Worm (Caenorhabditis elegans) whole organism, young adult: ENCODE data around the gene msi-1.

Experiments
- F57C9.4 ChIP-seq: sonication (generic microtip); optimal IDR thresholded peaks from 2 replicates; lab custom pipeline; 2017; ENCODE audit warnings: mild to moderate bottlenecking, missing genetic modification characterization, missing compliant biosample characterization
- Y95B8A.8 ChIP-seq: fragments of 200-800 bp; sonication (Bioruptor generic); IDR thresholded peaks from 2 replicates; pipeline ENCODE4 v1.3.6; 2022; ENCODE audit warnings: missing genetic modification reagents, missing genetic modification characterization, missing compliant biosample characterization
- ceh-100 ChIP-seq: fragments of 200-800 bp; sonication (Bioruptor generic); IDR thresholded peaks from 2 replicates; pipeline ENCODE4 v1.3.6; 2022; ENCODE audit warnings: missing genetic modification reagents, missing genetic modification characterization, missing compliant biosample characterization
- ceh-91 ChIP-seq: fragments of 200-800 bp; sonication (Bioruptor generic); IDR thresholded peaks from 2 replicates; pipeline ENCODE4 v1.3.6; 2022; ENCODE audit warnings: missing genetic modification reagents, missing genetic modification characterization, missing compliant biosample characterization
- efl-1 ChIP-seq: fragments of 150-350 bp; optimal IDR thresholded peaks from 2 replicates; lab custom pipeline; 2014; ENCODE audit warnings: missing biosample characterization, missing genetic modification reagents, missing genetic modification characterization
- ekl-4 ChIP-seq: fragments of 200-800 bp; sonication (Bioruptor generic); IDR thresholded peaks from 2 replicates; pipeline ENCODE4 v1.3.6; 2022; ENCODE audit warnings: missing genetic modification reagents, missing genetic modification characterization, missing compliant biosample characterization
- hmg-20 ChIP-seq: fragments of 200-800 bp; sonication (Bioruptor generic); IDR thresholded peaks from 2 replicates; pipeline ENCODE4 v1.3.6; 2022; ENCODE audit warnings: missing genetic modification reagents, missing genetic modification characterization, missing compliant biosample characterization
- nfya-1 ChIP-seq: sonication (generic microtip); optimal IDR thresholded peaks from 2 replicates; lab custom pipeline; 2017; ENCODE audit warnings: antibody characterized with exemption, missing compliant biosample characterization, missing genetic modification characterization, borderline replicate concordance; ENCODE audit not compliant: insufficient read depth
- nhr-27 ChIP-seq: fragments of 200-800 bp; sonication (Bioruptor generic); optimal IDR thresholded peaks from 2 replicates; lab custom pipeline; 2018; ENCODE audit warnings: mild to moderate bottlenecking, missing genetic modification characterization, moderate library complexity, missing compliant biosample characterization
- snpc-4 ChIP-seq, 5 experiments: fragments of 150-350 bp in 1 of 5; sonication (generic microtip) in 4 of 5; optimal IDR thresholded peaks; 2 replicates each; lab custom pipeline; 2014 to 2018; ENCODE audit warnings: missing genetic modification characterization in 5 of 5, missing biosample characterization in 3 of 5, antibody characterized with exemption in 2 of 5, mild to moderate bottlenecking in 2 of 5, missing compliant biosample characterization in 2 of 5, missing genotype in 2 of 5, moderate library complexity in 2 of 5, missing genetic modification reagents in 1 of 5
- somi-1 ChIP-seq: fragments of 200-800 bp; sonication (Bioruptor generic); optimal IDR thresholded peaks from 2 replicates; lab custom pipeline; 2018; ENCODE audit warnings: mild to moderate bottlenecking, missing genetic modification characterization, missing compliant biosample characterization
- unc-130 ChIP-seq: sonication (generic microtip); optimal IDR thresholded peaks from 2 replicates; lab custom pipeline; 2016; ENCODE audit warnings: missing genetic modification reagents, missing genetic modification characterization, missing compliant biosample characterization

ce11 chrIII:3954828-3955227 is 21.4 kb downstream of the msi-1 start:
- no peak for TF ChIP-seq snpc-4 (GFP tag; optimal IDR thresholded peaks at IDR 0.05; lab: Kevin White, UChicago)
- TF ChIP-seq snpc-4 (tag; optimal IDR thresholded peaks at IDR 0.05; lab: Kevin White, UChicago) = no peak
- no peak for TF ChIP-seq nfya-1
- TF ChIP-seq Y95B8A.8 (GFP tag; lab: Robert Waterston, UW) = no peak
- no peak for TF ChIP-seq efl-1 (GFP tag; lab: Kevin White, UChicago)
- TF ChIP-seq nhr-27 (tag; lab: Kevin White, UChicago) = no peak
- no peak for TF ChIP-seq ekl-4
- TF ChIP-seq F57C9.4 (tag; lab: Kevin White, UChicago) = no peak
- TF ChIP-seq unc-130 (GFP tag; lab: Kevin White, UChicago) = no peak
- no peak for TF ChIP-seq hmg-20 (GFP tag; lab: Robert Waterston, UW)
- no peak for TF ChIP-seq ceh-100
- no peak for TF ChIP-seq somi-1
- TF ChIP-seq ceh-91 (GFP tag; lab: Robert Waterston, UW) = no peak
